Worm (Caenorhabditis elegans) whole organism, L4/young adult: ENCODE data around the gene C01G5.7.

Experiments
- W03F9.2 ChIP-seq: fragments of 150-350 bp; optimal IDR thresholded peaks from 2 replicates; lab custom pipeline; 2014; ENCODE audit warnings: missing biosample characterization, missing genetic modification characterization
- dao-5 ChIP-seq: sonication (generic microtip); optimal IDR thresholded peaks from 2 replicates; lab custom pipeline; 2016; ENCODE audit warnings: missing genotype, missing genetic modification characterization, moderate library complexity, missing compliant biosample characterization

DNA sequence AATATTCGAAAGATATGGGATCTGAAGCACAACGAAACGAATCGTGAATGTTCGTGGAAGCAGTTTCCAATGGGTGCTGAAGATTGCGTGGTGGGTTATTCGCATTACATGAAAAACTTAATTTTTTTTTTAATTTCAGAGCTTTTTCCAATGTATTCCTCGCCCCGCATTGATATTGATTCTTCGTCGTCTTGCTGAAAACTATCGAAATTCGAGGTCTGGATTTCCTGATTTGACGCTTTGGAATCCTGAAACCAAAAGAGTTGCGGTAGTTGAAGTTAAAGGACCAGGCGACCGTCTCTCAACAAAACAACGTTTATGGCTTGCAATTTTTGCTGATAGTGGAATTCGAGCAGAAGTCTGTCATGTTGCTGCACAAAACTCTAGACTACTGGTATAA, 34.1 kb downstream of the C01G5.7 start:
- TF ChIP-seq W03F9.2, result no peak
- no peak for TF ChIP-seq dao-5
